Fruit fly (Drosophila melanogaster): ENCODE data around the gene CG7706.

Gene CG7706

DNA sequence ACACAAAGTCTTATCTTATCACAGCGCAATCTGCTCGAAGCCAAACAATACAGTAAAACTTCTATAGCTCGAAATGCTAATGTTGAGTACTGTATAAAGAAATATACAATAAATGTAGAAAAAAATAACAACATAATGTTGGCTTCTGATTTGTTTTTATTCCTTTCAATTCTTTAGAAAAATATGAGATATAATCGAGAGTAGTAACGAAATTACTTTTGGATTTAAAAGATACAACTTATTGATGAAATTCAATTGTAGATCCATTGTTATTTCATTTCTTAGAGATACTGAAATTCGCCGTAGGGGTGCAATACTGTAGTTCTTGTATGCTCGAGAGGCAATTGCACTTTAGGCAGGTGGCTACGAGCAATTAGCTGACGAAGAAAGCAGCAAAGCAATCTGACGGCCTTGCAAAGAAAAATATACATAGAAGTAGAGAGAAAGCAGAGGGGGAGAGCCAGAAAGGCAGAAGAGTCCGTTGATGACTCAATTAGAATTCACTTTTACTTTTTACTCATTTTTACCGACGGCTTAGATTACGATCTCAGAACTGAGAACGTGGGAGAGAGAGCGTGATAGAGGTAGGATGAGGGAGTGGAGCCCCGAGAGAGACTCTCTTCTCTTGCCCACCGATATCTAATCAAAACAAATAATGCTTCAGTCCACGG is 7.0 kb upstream of the CG7706 start (continued):
- TF ChIP-seq eve (GFP tag; optimal IDR thresholded peaks at IDR 0.05) = no peak
- no peak for TF ChIP-seq schlank (tag; optimal IDR thresholded peaks at IDR 0.05)
- no peak for TF ChIP-seq CG16813 (GFP tag; IDR thresholded peaks at IDR 0.05; ENCODE audit: partially characterized antibody)
- TF ChIP-seq chn (GFP tag; optimal IDR thresholded peaks at IDR 0.05) = no peak
- TF ChIP-seq HmgZ (tag; optimal IDR thresholded peaks at IDR 0.05) = no peak
- TF ChIP-seq C15 (GFP tag; IDR thresholded peaks at IDR 0.05) = no peak
- TF ChIP-seq dan (GFP tag; IDR thresholded peaks at IDR 0.05) = no peak
- TF ChIP-seq Dref (GFP tag; IDR thresholded peaks at IDR 0.05) = no peak
- TF ChIP-seq Bgb (GFP tag; IDR thresholded peaks at IDR 0.05; ENCODE audit: partially characterized antibody) = no peak
- TF ChIP-seq CG13287 (GFP tag; IDR thresholded peaks at IDR 0.05; ENCODE audit: partially characterized antibody) = no peak
- TF ChIP-seq Dbx (GFP tag; IDR thresholded peaks at IDR 0.05) = no peak
- TF ChIP-seq CG10267 (tag; optimal IDR thresholded peaks at IDR 0.05) = no peak
- no peak for TF ChIP-seq sug (tag; optimal IDR thresholded peaks at IDR 0.05)
- peak; percentile 76 for TF ChIP-seq phol (tag; optimal IDR thresholded peaks at IDR 0.05)
- no peak for TF ChIP-seq repo (GFP tag; optimal IDR thresholded peaks at IDR 0.05)
- TF ChIP-seq Dfd (GFP tag; optimal IDR thresholded peaks at IDR 0.05) = no peak
- peak; percentile 61 for TF ChIP-seq CG8924 (tag; optimal IDR thresholded peaks at IDR 0.05)
- peak; percentile 2 for TF ChIP-seq CG2120 (GFP tag; optimal IDR thresholded peaks at IDR 0.05)
- no peak for TF ChIP-seq Asciz (GFP tag; optimal IDR thresholded peaks at IDR 0.05)
- TF ChIP-seq CG3407 (GFP tag; optimal IDR thresholded peaks at IDR 0.05) = peak; percentile 29
- no peak for TF ChIP-seq CG17612 (GFP tag; IDR thresholded peaks at IDR 0.05)
- no peak for TF ChIP-seq CG1233 (GFP tag; optimal IDR thresholded peaks at IDR 0.05)
- peak; percentile 50 for TF ChIP-seq CG15269 (tag; optimal IDR thresholded peaks at IDR 0.05)
- no peak for TF ChIP-seq CG17912 (GFP tag; optimal IDR thresholded peaks at IDR 0.05)
- no peak for TF ChIP-seq Rx (GFP tag; IDR thresholded peaks at IDR 0.05)
- peak; percentile 6 for TF ChIP-seq mam (GFP tag; optimal IDR thresholded peaks at IDR 0.05)
- TF ChIP-seq CG3281 (GFP tag; optimal IDR thresholded peaks at IDR 0.05) = peak; percentile 18
- peak; percentile 27 for TF ChIP-seq slp2 (GFP tag; optimal IDR thresholded peaks at IDR 0.05)
- TF ChIP-seq CG3847 (GFP tag; IDR thresholded peaks at IDR 0.05) = no peak
- TF ChIP-seq tgo (GFP tag; IDR thresholded peaks at IDR 0.05) = no peak
- peak; percentile 48; the same call in 1 of the 3 replicates for TF ChIP-seq CG7357 (GFP tag; IDR thresholded peaks at IDR 0.05)
- TF ChIP-seq CG13775 (GFP tag; optimal IDR thresholded peaks at IDR 0.05) = no peak
- no peak for TF ChIP-seq HLH54F (GFP tag; optimal IDR thresholded peaks at IDR 0.05)
- TF ChIP-seq ato (GFP tag; IDR thresholded peaks at IDR 0.05; ENCODE audit: partially characterized antibody) = no peak
- TF ChIP-seq sd (tag; optimal IDR thresholded peaks at IDR 0.05) = no peak
- TF ChIP-seq Doc3 (GFP tag; IDR thresholded peaks at IDR 0.05; ENCODE audit: partially characterized antibody) = no peak
- no peak for TF ChIP-seq CG13123 (GFP tag; optimal IDR thresholded peaks at IDR 0.05)
- no peak for TF ChIP-seq CG17568 (GFP tag; optimal IDR thresholded peaks at IDR 0.05)
- TF ChIP-seq vvl (GFP tag; IDR thresholded peaks at IDR 0.05) = 0 out of 2 replicates have a peak, but pooled peaks have one; percentile 19
- no peak for TF ChIP-seq CG2889 (GFP tag; IDR thresholded peaks at IDR 0.05)
- TF ChIP-seq ken (GFP tag; IDR thresholded peaks at IDR 0.05) = peak; percentile 39; the same call in 1 of the 3 replicates
- peak; percentile 47 for TF ChIP-seq CG12299 (tag; optimal IDR thresholded peaks at IDR 0.05)
- TF ChIP-seq pb (GFP tag; optimal IDR thresholded peaks at IDR 0.05) = no peak
- no peak for TF ChIP-seq CG14441 (GFP tag; IDR thresholded peaks at IDR 0.05)
- TF ChIP-seq hkb (optimal IDR thresholded peaks at IDR 0.05) = no peak
- TF ChIP-seq hkb (GFP tag; IDR thresholded peaks at IDR 0.05) = peak; percentile 70; the same call in 1 of the 2 replicates
- TF ChIP-seq CG42726 (GFP tag; IDR thresholded peaks at IDR 0.05; ENCODE audit: partially characterized antibody) = no peak
- TF ChIP-seq CG15011 (GFP tag; optimal IDR thresholded peaks at IDR 0.05) = no peak
- TF ChIP-seq CG30431 (GFP tag; optimal IDR thresholded peaks at IDR 0.05) = no peak
- no peak for TF ChIP-seq CG34224 (GFP tag; IDR thresholded peaks at IDR 0.05; ENCODE audit: partially characterized antibody)
